Fruit fly (Drosophila melanogaster) whole organism, embryonic: ENCODE results near the gene CG46465.

Experiments used
- ATbp ChIP-seq: fragments of 200-800 bp; sonication (Bioruptor generic); optimal IDR thresholded peaks from 2 replicates; lab custom pipeline; 2017; ENCODE audit warnings: missing biosample characterization, mild to moderate bottlenecking, missing genetic modification characterization, missing genetic modification reagents
- Adf1 ChIP-seq: fragments of 200-800 bp; sonication (Bioruptor generic); IDR thresholded peaks from 2 replicates; pipeline ENCODE4 v1.3.6; 2022; ENCODE audit warnings: missing biosample characterization, missing genetic modification characterization
- Atf3 ChIP-seq: fragments of 200-800 bp; sonication (Bioruptor generic); optimal IDR thresholded peaks from 3 replicates; lab custom pipeline; 2016; ENCODE audit warnings: missing biosample characterization, missing genetic modification characterization
- Blimp-1 ChIP-seq: fragments of 200-800 bp; sonication (Bioruptor generic); optimal IDR thresholded peaks from 3 replicates; lab custom pipeline; 2018; ENCODE audit warnings: missing biosample characterization, missing genetic modification characterization, mild to moderate bottlenecking, moderate library complexity, missing genetic modification reagents
- CG1024 ChIP-seq: fragments of 200-800 bp; sonication (Bioruptor generic); IDR thresholded peaks from 2 replicates; pipeline ENCODE4 v1.3.6; 2022; ENCODE audit warnings: missing biosample characterization, missing genetic modification characterization
- CG10366 ChIP-seq: fragments of 200-800 bp; sonication (Bioruptor generic); IDR thresholded peaks from 2 replicates; pipeline ENCODE4 v1.3.6; 2022; ENCODE audit warnings: missing biosample characterization, missing genetic modification characterization
- CG11560 ChIP-seq: fragments of 200-800 bp; sonication (Bioruptor generic); IDR thresholded peaks from 3 replicates; pipeline ENCODE4 v1.3.6; 2022; ENCODE audit warnings: missing biosample characterization, missing genetic modification characterization
- CG11696 ChIP-seq: fragments of 200-800 bp; sonication (Bioruptor generic); IDR thresholded peaks from 2 replicates; pipeline ENCODE4 v1.3.6; 2022; ENCODE audit warnings: missing biosample characterization, missing genetic modification characterization
- CG13296 ChIP-seq: fragments of 200-800 bp; sonication (Bioruptor generic); optimal IDR thresholded peaks from 3 replicates; lab custom pipeline; 2018; ENCODE audit warnings: missing biosample characterization, mild to moderate bottlenecking, missing genetic modification characterization
- CG15479 ChIP-seq: fragments of 200-800 bp; sonication (Bioruptor generic); optimal IDR thresholded peaks from 3 replicates; lab custom pipeline; 2019; ENCODE audit warnings: missing biosample characterization, mild to moderate bottlenecking, missing genetic modification characterization, moderate library complexity
- CG15601 ChIP-seq: fragments of 200-800 bp; sonication (Bioruptor generic); optimal IDR thresholded peaks from 3 replicates; lab custom pipeline; 2019; ENCODE audit warnings: missing biosample characterization, mild to moderate bottlenecking, missing genetic modification characterization, moderate library complexity
- CG1603 ChIP-seq: fragments of 200-800 bp; sonication (Bioruptor generic); optimal IDR thresholded peaks from 2 replicates; lab custom pipeline; 2019; ENCODE audit warnings: missing biosample characterization, mild to moderate bottlenecking, missing genetic modification characterization, moderate library complexity
- CG17568 ChIP-seq: fragments of 200-800 bp; sonication (Bioruptor generic); optimal IDR thresholded peaks from 2 replicates; lab custom pipeline; 2018; ENCODE audit warnings: missing biosample characterization, mild to moderate bottlenecking, missing genetic modification characterization, moderate library complexity
- CG17829 ChIP-seq: fragments of 200-800 bp; optimal IDR thresholded peaks from 2 replicates; lab custom pipeline; 2019; ENCODE audit warnings: missing biosample characterization, mild to moderate bottlenecking, missing genetic modification characterization, moderate library complexity
- CG2678 ChIP-seq: fragments of 200-800 bp; sonication (Bioruptor generic); optimal IDR thresholded peaks from 3 replicates; lab custom pipeline; 2019; ENCODE audit warnings: missing biosample characterization, mild to moderate bottlenecking, missing genetic modification characterization, moderate library complexity
- CG3838 ChIP-seq: fragments of 200-800 bp; sonication (Bioruptor generic); optimal IDR thresholded peaks from 3 replicates; lab custom pipeline; 2016; ENCODE audit warnings: missing biosample characterization, missing genetic modification characterization
- CG4707 ChIP-seq: fragments of 200-800 bp; sonication (Bioruptor generic); optimal IDR thresholded peaks from 2 replicates; lab custom pipeline; 2018; ENCODE audit warnings: missing biosample characterization, mild to moderate bottlenecking, missing genetic modification characterization, moderate library complexity
- CG7839 ChIP-seq: fragments of 200-800 bp; sonication (Bioruptor generic); optimal IDR thresholded peaks from 3 replicates; lab custom pipeline; 2018; ENCODE audit warnings: missing biosample characterization, mild to moderate bottlenecking, missing genetic modification characterization, moderate library complexity
- CG8388 ChIP-seq: fragments of 200-800 bp; sonication (Bioruptor generic); optimal IDR thresholded peaks from 2 replicates; lab custom pipeline; 2019; ENCODE audit warnings: missing biosample characterization, mild to moderate bottlenecking, missing genetic modification characterization, moderate library complexity
- CG9727 ChIP-seq: fragments of 200-800 bp; sonication (Bioruptor generic); optimal IDR thresholded peaks from 3 replicates; lab custom pipeline; 2017; ENCODE audit warnings: missing biosample characterization, mild to moderate bottlenecking, missing genetic modification characterization
- CTCF ChIP-seq: fragments of 200-800 bp; sonication (Bioruptor generic); optimal IDR thresholded peaks from 2 replicates; lab custom pipeline; 2017; ENCODE audit warnings: missing biosample characterization, mild to moderate bottlenecking, missing genetic modification characterization, moderate library complexity
- Camta ChIP-seq: fragments of 200-800 bp; sonication (Bioruptor generic); optimal IDR thresholded peaks from 2 replicates; lab custom pipeline; 2016; ENCODE audit warnings: missing biosample characterization, missing genetic modification characterization
- CoRest ChIP-seq: fragments of 200-800 bp; sonication (Bioruptor generic); optimal IDR thresholded peaks from 3 replicates; lab custom pipeline; 2018; ENCODE audit warnings: missing biosample characterization, mild to moderate bottlenecking, missing genetic modification characterization, moderate library complexity
- Deaf1 ChIP-seq: fragments of 200-800 bp; optimal IDR thresholded peaks from 3 replicates; lab custom pipeline; 2019; ENCODE audit warnings: missing biosample characterization, mild to moderate bottlenecking, missing genetic modification characterization, moderate library complexity
- Dp ChIP-seq: fragments of 200-800 bp; sonication (Bioruptor generic); optimal IDR thresholded peaks from 2 replicates; lab custom pipeline; 2018; ENCODE audit warnings: missing biosample characterization, mild to moderate bottlenecking, missing genetic modification characterization, moderate library complexity
- Drgx ChIP-seq: fragments of 200-800 bp; sonication (Bioruptor generic); IDR thresholded peaks from 2 replicates; pipeline ENCODE4 v1.3.6; 2022; ENCODE audit warnings: missing biosample characterization, missing genetic modification characterization
- Hr78 ChIP-seq, 2 experiments: fragments of 200-800 bp in 1 of 2; fragments of >200 bp in 1 of 2; sonication (Bioruptor generic) in 1 of 2; optimal IDR thresholded peaks; 2 replicates each; lab custom pipeline; 2017 to 2019; ENCODE audit warnings: missing biosample characterization in 2 of 2, missing genetic modification characterization in 2 of 2, mild to moderate bottlenecking in 1 of 2, moderate library complexity in 1 of 2
- MESR4 ChIP-seq: fragments of 200-800 bp; sonication (Bioruptor generic); optimal IDR thresholded peaks from 2 replicates; lab custom pipeline; 2018; ENCODE audit warnings: missing biosample characterization, mild to moderate bottlenecking, missing genetic modification characterization, moderate library complexity
- MTF-1 ChIP-seq: fragments of 200-800 bp; sonication (Bioruptor generic); optimal IDR thresholded peaks from 2 replicates; lab custom pipeline; 2018; ENCODE audit warnings: missing biosample characterization, mild to moderate bottlenecking, missing genetic modification characterization, borderline replicate concordance
- Med ChIP-seq: fragments of 200-800 bp; sonication (Bioruptor generic); peaks from one replicate; lab custom pipeline; 2016; ENCODE audit warnings: missing biosample characterization, missing genetic modification characterization, mild to moderate bottlenecking, inconsistent platforms, moderate library complexity
- Six4 ChIP-seq: fragments of 200-800 bp; sonication (Bioruptor generic); optimal IDR thresholded peaks from 2 replicates; lab custom pipeline; 2016; ENCODE audit warnings: missing biosample characterization, missing genetic modification characterization
- bab2 ChIP-seq: fragments of 200-800 bp; sonication (Bioruptor generic); optimal IDR thresholded peaks from 2 replicates; lab custom pipeline; 2016; ENCODE audit warnings: missing biosample characterization, missing genetic modification characterization
- corto ChIP-seq: fragments of 200-800 bp; sonication (Bioruptor generic); optimal IDR thresholded peaks from 2 replicates; lab custom pipeline; 2016; ENCODE audit warnings: missing biosample characterization, mild to moderate bottlenecking, missing genetic modification characterization, moderate library complexity
- danr ChIP-seq: fragments of 200-800 bp; sonication (Bioruptor generic); IDR thresholded peaks from 2 replicates; pipeline ENCODE4 v1.3.6; 2022; ENCODE audit warnings: missing biosample characterization, missing genetic modification characterization
- dpn ChIP-seq, 2 experiments: fragments of 200-800 bp; sonication (Bioruptor generic); optimal IDR thresholded peaks; 3 replicates each; lab custom pipeline; 2016; ENCODE audit warnings: missing biosample characterization in 2 of 2, missing genetic modification characterization in 2 of 2
- dysf ChIP-seq: fragments of 200-800 bp; sonication (Bioruptor generic); IDR thresholded peaks from 3 replicates; pipeline ENCODE4 v1.3.6; 2022; ENCODE audit warnings: missing biosample characterization, missing genetic modification characterization
- emc ChIP-seq: fragments of 200-800 bp; sonication (Bioruptor generic); optimal IDR thresholded peaks from 2 replicates; lab custom pipeline; 2016; ENCODE audit warnings: missing biosample characterization, missing genetic modification characterization
- en ChIP-seq: fragments of 200-800 bp; sonication (Bioruptor generic); optimal IDR thresholded peaks from 2 replicates; lab custom pipeline; 2016; ENCODE audit warnings: missing biosample characterization, missing genetic modification characterization
- fd102C ChIP-seq: fragments of 200-800 bp; sonication (Bioruptor generic); optimal IDR thresholded peaks from 2 replicates; lab custom pipeline; 2018; ENCODE audit warnings: missing biosample characterization, mild to moderate bottlenecking, missing genetic modification characterization, moderate library complexity
- gcm ChIP-seq: fragments of 200-800 bp; sonication (Bioruptor generic); optimal IDR thresholded peaks from 2 replicates; lab custom pipeline; 2019; ENCODE audit warnings: missing biosample characterization, mild to moderate bottlenecking, missing genetic modification characterization, moderate library complexity
- gsb-n ChIP-seq: fragments of 200-800 bp; sonication (Bioruptor generic); optimal IDR thresholded peaks from 3 replicates; lab custom pipeline; 2018; ENCODE audit warnings: missing biosample characterization, mild to moderate bottlenecking, missing genetic modification characterization
- h ChIP-seq: fragments of >200 bp; optimal IDR thresholded peaks from 2 replicates; lab custom pipeline; 2017
- ken ChIP-seq: fragments of 200-800 bp; sonication (Bioruptor generic); IDR thresholded peaks from 3 replicates; pipeline ENCODE4 v1.3.6; 2022; ENCODE audit warnings: missing biosample characterization, missing genetic modification characterization
- lab ChIP-seq: fragments of 200-800 bp; sonication (Bioruptor generic); optimal IDR thresholded peaks from 3 replicates; lab custom pipeline; 2017; ENCODE audit warnings: missing biosample characterization, missing genetic modification characterization, mild to moderate bottlenecking, moderate library complexity, missing genetic modification reagents
- lbe ChIP-seq: fragments of 200-800 bp; sonication (Bioruptor generic); optimal IDR thresholded peaks from 2 replicates; lab custom pipeline; 2016; ENCODE audit warnings: missing biosample characterization, mild to moderate bottlenecking, missing genetic modification characterization
- pum ChIP-seq: fragments of 200-800 bp; sonication (Bioruptor generic); optimal IDR thresholded peaks from 2 replicates; lab custom pipeline; 2016; ENCODE audit warnings: missing biosample characterization, missing genetic modification characterization
- salm ChIP-seq: fragments of 200-800 bp; sonication (Bioruptor generic); optimal IDR thresholded peaks from 2 replicates; lab custom pipeline; 2018; ENCODE audit warnings: missing biosample characterization, mild to moderate bottlenecking, missing genetic modification characterization
- sqz ChIP-seq: fragments of 200-800 bp; sonication (Bioruptor generic); optimal IDR thresholded peaks from 3 replicates; lab custom pipeline; 2018; ENCODE audit warnings: missing biosample characterization, mild to moderate bottlenecking, missing genetic modification characterization
- trem ChIP-seq: fragments of 200-800 bp; optimal IDR thresholded peaks from 3 replicates; lab custom pipeline; 2019; ENCODE audit warnings: missing biosample characterization, mild to moderate bottlenecking, missing genetic modification characterization, moderate library complexity
- vvl ChIP-seq: fragments of 200-800 bp; sonication (Bioruptor generic); IDR thresholded peaks from 2 replicates; pipeline ENCODE4 v1.3.6; 2022; ENCODE audit warnings: missing biosample characterization, missing genetic modification characterization
- yki ChIP-seq: fragments of >200 bp; optimal IDR thresholded peaks from 3 replicates; lab custom pipeline; 2018

CG46465 gene

DNA sequence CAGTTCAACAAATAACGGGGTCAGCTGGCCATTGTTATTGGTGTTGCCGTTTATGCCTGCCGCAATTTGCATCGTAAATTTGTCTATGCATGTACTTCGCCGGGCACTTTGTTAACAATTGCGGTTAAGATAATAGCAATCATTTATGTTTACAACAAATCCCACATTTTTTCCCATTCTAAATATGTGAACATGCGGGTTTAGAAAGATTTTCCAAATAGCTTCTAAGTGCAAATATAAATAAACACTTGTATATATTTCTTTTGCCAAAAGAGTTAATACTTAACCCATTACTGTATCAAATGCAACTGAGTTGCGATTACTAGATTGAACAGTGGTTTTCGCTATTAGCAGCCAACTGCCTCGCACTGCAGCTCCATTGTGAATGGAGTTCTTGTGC, 11.3 kb upstream of the CG46465 start:
- TF ChIP-seq CTCF (GFP tag; lab: Kevin White, UChicago) (no peak), sqz (GFP tag; lab: Kevin White, UChicago) (no peak), Dp (no peak), CG11560 (tag; lab: Robert Waterston, UW) (no peak), CG1603 (tag; lab: Kevin White, UChicago) (peak; percentile 12), h (lab: Kevin White, UChicago) (no peak), CG8388 (GFP tag; lab: Kevin White, UChicago) (no peak), trem (tag; lab: Kevin White, UChicago) (no peak), CG10366 (GFP tag; lab: Robert Waterston, UW) (no peak), CG17829 (tag; lab: Kevin White, UChicago) (no peak), Med (GFP tag; lab: Kevin White, UChicago) (peak; percentile 34), danr (GFP tag; lab: Robert Waterston, UW) (no peak), emc (no peak), CG11696 (GFP tag; lab: Robert Waterston, UW) (0 out of 2 replicates have a peak, but pooled peaks have one; percentile 13), Atf3 (GFP tag; lab: Kevin White, UChicago) (no peak), CG7839 (tag; lab: Kevin White, UChicago) (no peak), gsb-n (tag; lab: Kevin White, UChicago) (no peak), CoRest (no peak), Adf1 (GFP tag; lab: Robert Waterston, UW) (no peak), pum (GFP tag; lab: Kevin White, UChicago) (no peak), CG9727 (GFP tag; lab: Kevin White, UChicago) (no peak), Drgx (GFP tag; lab: Robert Waterston, UW) (peak; percentile 65; the same call in 1 of the 2 replicates), en (GFP tag; lab: Kevin White, UChicago) (no peak), dysf (GFP tag; lab: Robert Waterston, UW) (no peak)
- TF ChIP-seq, all 482 proteins: peak for 4

DNA sequence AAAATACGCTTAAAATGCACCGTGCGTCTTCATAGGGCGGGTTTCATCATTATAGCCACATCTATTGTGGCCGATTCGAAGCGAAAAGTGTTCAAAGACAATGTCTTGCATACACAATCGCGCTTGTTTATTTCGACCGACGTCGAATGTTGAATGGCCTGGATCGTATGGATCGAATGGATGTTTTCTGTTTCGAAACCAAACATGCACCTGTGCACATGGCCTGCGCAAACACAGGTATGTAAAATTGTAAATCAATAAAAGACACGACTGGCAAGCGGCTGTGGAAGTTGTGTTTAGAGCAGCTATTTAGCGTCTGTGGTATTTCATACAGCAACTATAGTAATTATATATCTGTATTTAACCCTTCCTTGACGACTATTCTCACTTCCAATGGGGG, 10.8 kb upstream of the CG46465 start:
- TF ChIP-seq CG2678 (no peak), Hr78 (GFP tag; optimal IDR thresholded peaks at IDR 0.05; lab: Kevin White, UChicago) (no peak), corto (no peak), bab2 (GFP tag; lab: Kevin White, UChicago) (no peak), Six4 (no peak), lab (GFP tag; lab: Kevin White, UChicago) (peak; percentile 32), CG15601 (tag; lab: Kevin White, UChicago) (peak; percentile 33), dpn (GFP tag; optimal IDR thresholded peaks at IDR 0.05; lab: Kevin White, UChicago) (no peak), Deaf1 (tag; lab: Kevin White, UChicago) (no peak), CG15479 (no peak), lbe (GFP tag; lab: Kevin White, UChicago) (peak; percentile 25), vvl (GFP tag; lab: Robert Waterston, UW) (peak; percentile 75), CG1024 (GFP tag; lab: Robert Waterston, UW) (0 out of 2 replicates have a peak, but pooled peaks have one; percentile 7), MTF-1 (peak; percentile 46), CG3838 (no peak), fd102C (GFP tag; lab: Kevin White, UChicago) (no peak), CG13296 (GFP tag; lab: Kevin White, UChicago) (no peak), yki (lab: Kevin White, UChicago) (no peak), CG17568 (GFP tag; lab: Kevin White, UChicago) (peak; percentile 14), Camta (no peak), ATbp (GFP tag; lab: Kevin White, UChicago) (peak; percentile 40), ken (no peak), MESR4 (GFP tag; lab: Kevin White, UChicago) (no peak), CG1603 (tag; lab: Kevin White, UChicago) (peak; percentile 8), Blimp-1 (GFP tag; lab: Kevin White, UChicago) (peak; percentile 4), CG4707 (GFP tag; lab: Kevin White, UChicago) (peak; percentile 45), salm (tag; lab: Kevin White, UChicago) (peak; percentile 4), gcm (GFP tag; lab: Kevin White, UChicago) (no peak)
